Fruit fly (Drosophila melanogaster) whole organism, embryonic: ENCODE results near the gene TTLL4B.

Experiments
- Ada2b ChIP-seq: fragments of 200-800 bp; sonication (Bioruptor generic); IDR thresholded peaks from 2 replicates; pipeline ENCODE4 v1.3.6; 2022; ENCODE audit warnings: missing biosample characterization, missing genetic modification characterization
- Asciz ChIP-seq: fragments of 200-800 bp; sonication (Bioruptor generic); optimal IDR thresholded peaks from 2 replicates; lab custom pipeline; 2017; ENCODE audit warnings: missing biosample characterization, mild to moderate bottlenecking, missing genetic modification characterization, missing genetic modification reagents
- B-H1 ChIP-seq: fragments of 200-800 bp; sonication (Bioruptor generic); IDR thresholded peaks from 3 replicates; pipeline ENCODE4 v1.3.6; 2022; ENCODE audit warnings: missing biosample characterization, missing genetic modification characterization
- B-H2 ChIP-seq: fragments of 200-800 bp; sonication (Bioruptor generic); optimal IDR thresholded peaks from 2 replicates; lab custom pipeline; 2018; ENCODE audit warnings: missing biosample characterization, mild to moderate bottlenecking, missing genetic modification characterization
- CG10321 ChIP-seq: fragments of 200-800 bp; sonication (Bioruptor generic); IDR thresholded peaks from 2 replicates; pipeline ENCODE4 v1.3.6; 2022; ENCODE audit warnings: missing biosample characterization, missing genetic modification characterization
- CG10959 ChIP-seq: fragments of 200-800 bp; sonication (Bioruptor generic); IDR thresholded peaks from 2 replicates; pipeline ENCODE4 v1.3.6; 2022; ENCODE audit warnings: missing biosample characterization, missing genetic modification characterization
- CG13894 ChIP-seq: fragments of 200-800 bp; sonication (Bioruptor generic); optimal IDR thresholded peaks from 3 replicates; lab custom pipeline; 2018; ENCODE audit warnings: missing biosample characterization, mild to moderate bottlenecking, missing genetic modification characterization, moderate library complexity
- CG16815 ChIP-seq: fragments of 200-800 bp; sonication (Bioruptor generic); optimal IDR thresholded peaks from 3 replicates; lab custom pipeline; 2017; ENCODE audit warnings: missing biosample characterization, mild to moderate bottlenecking, missing genetic modification characterization
- CG16863 ChIP-seq: fragments of 200-800 bp; sonication (Bioruptor generic); optimal IDR thresholded peaks from 3 replicates; lab custom pipeline; 2016; ENCODE audit warnings: missing biosample characterization, missing genetic modification characterization
- CG17385 ChIP-seq: fragments of 200-800 bp; sonication (Bioruptor generic); optimal IDR thresholded peaks from 3 replicates; lab custom pipeline; 2018; ENCODE audit warnings: missing biosample characterization, mild to moderate bottlenecking, missing genetic modification characterization
- CG17829 ChIP-seq: fragments of 200-800 bp; optimal IDR thresholded peaks from 2 replicates; lab custom pipeline; 2019; ENCODE audit warnings: missing biosample characterization, mild to moderate bottlenecking, missing genetic modification characterization, moderate library complexity
- CG1792 ChIP-seq: fragments of 200-800 bp; sonication (Bioruptor generic); optimal IDR thresholded peaks from 2 replicates; lab custom pipeline; 2016; ENCODE audit warnings: missing biosample characterization, missing genetic modification characterization
- CG18262 ChIP-seq: fragments of 200-800 bp; optimal IDR thresholded peaks from 3 replicates; lab custom pipeline; 2019; ENCODE audit warnings: missing biosample characterization, mild to moderate bottlenecking, missing genetic modification characterization, moderate library complexity
- CG30020 ChIP-seq: fragments of 200-800 bp; optimal IDR thresholded peaks from 2 replicates; lab custom pipeline; 2019; ENCODE audit warnings: missing biosample characterization, mild to moderate bottlenecking, missing genetic modification characterization, moderate library complexity
- CG31388 ChIP-seq: fragments of 200-800 bp; sonication (Bioruptor generic); optimal IDR thresholded peaks from 2 replicates; lab custom pipeline; 2016; ENCODE audit warnings: missing biosample characterization, missing genetic modification characterization
- CG33213 ChIP-seq: fragments of 200-800 bp; sonication (Bioruptor generic); optimal IDR thresholded peaks from 3 replicates; lab custom pipeline; 2016; ENCODE audit warnings: missing biosample characterization, missing genetic modification characterization
- CG3847 ChIP-seq: fragments of 200-800 bp; sonication (Bioruptor generic); IDR thresholded peaks from 2 replicates; pipeline ENCODE4 v1.3.6; 2022; ENCODE audit warnings: missing biosample characterization, missing genetic modification characterization
- CG6854 ChIP-seq: fragments of 200-800 bp; sonication (Bioruptor generic); optimal IDR thresholded peaks from 3 replicates; lab custom pipeline; 2017; ENCODE audit warnings: missing biosample characterization, mild to moderate bottlenecking, missing genetic modification characterization
- CG8290 ChIP-seq, 3 experiments: fragments of 200-800 bp; sonication (Bioruptor generic); optimal IDR thresholded peaks; 2 replicates each; lab custom pipeline; 2016 to 2019; ENCODE audit warnings: missing biosample characterization in 3 of 3, missing genetic modification characterization in 3 of 3, mild to moderate bottlenecking in 2 of 3, moderate library complexity in 1 of 3
- CkIIα-i1 ChIP-seq: fragments of 200-800 bp; sonication (Bioruptor generic); IDR thresholded peaks from 2 replicates; pipeline ENCODE4 v1.3.6; 2022; ENCODE audit warnings: missing biosample characterization, missing genetic modification characterization
- D19A ChIP-seq: fragments of 200-800 bp; optimal IDR thresholded peaks from 3 replicates; lab custom pipeline; 2019; ENCODE audit warnings: missing biosample characterization, mild to moderate bottlenecking, missing genetic modification characterization, moderate library complexity
- Dbx ChIP-seq: fragments of 200-800 bp; sonication (Bioruptor generic); IDR thresholded peaks from 3 replicates; pipeline ENCODE4 v1.3.6; 2022; ENCODE audit warnings: missing biosample characterization, missing genetic modification characterization
- Hr3 ChIP-seq: fragments of 200-800 bp; sonication (Bioruptor generic); optimal IDR thresholded peaks from 3 replicates; lab custom pipeline; 2016; ENCODE audit warnings: missing biosample characterization, missing genetic modification characterization
- Hr51 ChIP-seq, 2 experiments: fragments of 200-800 bp; sonication (Bioruptor generic); optimal IDR thresholded peaks; 2 replicates in 1 of 2; 3 replicates in 1 of 2; lab custom pipeline; 2016 to 2018; ENCODE audit warnings: missing biosample characterization in 2 of 2, missing genetic modification characterization in 2 of 2, mild to moderate bottlenecking in 1 of 2, moderate library complexity in 1 of 2
- Nf-YC ChIP-seq: fragments of 200-800 bp; optimal IDR thresholded peaks from 3 replicates; lab custom pipeline; 2019; ENCODE audit warnings: missing biosample characterization, mild to moderate bottlenecking, missing genetic modification characterization, moderate library complexity
- NfI ChIP-seq: fragments of 200-800 bp; sonication (Bioruptor generic); optimal IDR thresholded peaks from 3 replicates; lab custom pipeline; 2018; ENCODE audit warnings: missing biosample characterization, mild to moderate bottlenecking, missing genetic modification characterization, moderate library complexity
- Oaz ChIP-seq: fragments of 200-800 bp; sonication (Bioruptor generic); IDR thresholded peaks from 2 replicates; pipeline ENCODE4 v1.3.6; 2022; ENCODE audit warnings: missing biosample characterization, missing genetic modification characterization
- Side ChIP-seq: fragments of 200-800 bp; sonication (Bioruptor generic); optimal IDR thresholded peaks from 2 replicates; lab custom pipeline; 2016; ENCODE audit warnings: missing biosample characterization, missing genetic modification characterization
- Sox102F ChIP-seq: fragments of 200-800 bp; sonication (Bioruptor generic); optimal IDR thresholded peaks from 2 replicates; lab custom pipeline; 2018; ENCODE audit warnings: missing biosample characterization, mild to moderate bottlenecking, missing genetic modification characterization, moderate library complexity
- Sry-β ChIP-seq: fragments of 200-800 bp; sonication (Bioruptor generic); optimal IDR thresholded peaks from 2 replicates; lab custom pipeline; 2018; ENCODE audit warnings: missing biosample characterization, mild to moderate bottlenecking, missing genetic modification characterization, moderate library complexity
- Trl ChIP-seq, 3 experiments: fragments of >200 bp in 2 of 3; fragments of 200-800 bp in 1 of 3; sonication (Bioruptor generic) in 1 of 3; optimal IDR thresholded peaks; 2 replicates in 1 of 3; 3 replicates in 2 of 3; lab custom pipeline; 2016 to 2017; ENCODE audit warnings: missing biosample characterization in 1 of 3, missing genetic modification characterization in 1 of 3
- cg ChIP-seq: fragments of 200-800 bp; sonication (Bioruptor generic); optimal IDR thresholded peaks from 3 replicates; lab custom pipeline; 2019; ENCODE audit warnings: missing biosample characterization, mild to moderate bottlenecking, missing genetic modification characterization, moderate library complexity
- croc ChIP-seq: fragments of 200-800 bp; sonication (Bioruptor generic); conservative IDR thresholded peaks from 3 replicates; pipeline ENCODE4 v1.3.6; 2022; ENCODE audit warnings: missing biosample characterization, missing genetic modification characterization
- dimm ChIP-seq: fragments of 200-800 bp; sonication (Bioruptor generic); IDR thresholded peaks from 2 replicates; pipeline ENCODE4 v1.3.6; 2022; ENCODE audit warnings: missing biosample characterization, missing genetic modification characterization
- dpn ChIP-seq, 2 experiments: fragments of 200-800 bp; sonication (Bioruptor generic); optimal IDR thresholded peaks; 3 replicates each; lab custom pipeline; 2016; ENCODE audit warnings: missing biosample characterization in 2 of 2, missing genetic modification characterization in 2 of 2
- ems ChIP-seq: fragments of 200-800 bp; sonication (Bioruptor generic); optimal IDR thresholded peaks from 3 replicates; lab custom pipeline; 2016; ENCODE audit warnings: missing biosample characterization, missing genetic modification characterization
- en ChIP-seq: fragments of 200-800 bp; sonication (Bioruptor generic); optimal IDR thresholded peaks from 2 replicates; lab custom pipeline; 2016; ENCODE audit warnings: missing biosample characterization, missing genetic modification characterization
- fd64A ChIP-seq: fragments of 200-800 bp; sonication (Bioruptor generic); optimal IDR thresholded peaks from 3 replicates; lab custom pipeline; 2018; ENCODE audit warnings: missing biosample characterization, mild to moderate bottlenecking, missing genetic modification characterization
- ind ChIP-seq: fragments of 200-800 bp; sonication (Bioruptor generic); optimal IDR thresholded peaks from 3 replicates; lab custom pipeline; 2016; ENCODE audit warnings: missing biosample characterization, missing genetic modification characterization
- jigr1 ChIP-seq: fragments of 200-800 bp; sonication (Bioruptor generic); IDR thresholded peaks from 3 replicates; pipeline ENCODE4 v1.3.6; 2022; ENCODE audit warnings: missing biosample characterization, missing genetic modification characterization
- lbe ChIP-seq: fragments of 200-800 bp; sonication (Bioruptor generic); optimal IDR thresholded peaks from 2 replicates; lab custom pipeline; 2016; ENCODE audit warnings: missing biosample characterization, mild to moderate bottlenecking, missing genetic modification characterization
- mam ChIP-seq: fragments of 200-800 bp; sonication (Bioruptor generic); optimal IDR thresholded peaks from 3 replicates; lab custom pipeline; 2016; ENCODE audit warnings: missing biosample characterization, missing genetic modification characterization
- pros ChIP-seq: fragments of 200-800 bp; sonication (Bioruptor generic); optimal IDR thresholded peaks from 3 replicates; lab custom pipeline; 2019; ENCODE audit warnings: missing biosample characterization, mild to moderate bottlenecking, missing genetic modification characterization, moderate library complexity
- salm ChIP-seq: fragments of 200-800 bp; sonication (Bioruptor generic); optimal IDR thresholded peaks from 2 replicates; lab custom pipeline; 2018; ENCODE audit warnings: missing biosample characterization, mild to moderate bottlenecking, missing genetic modification characterization
- schlank ChIP-seq: fragments of 200-800 bp; sonication (Bioruptor generic); optimal IDR thresholded peaks from 2 replicates; lab custom pipeline; 2018; ENCODE audit warnings: missing biosample characterization, mild to moderate bottlenecking, missing genetic modification characterization
- sens-2 ChIP-seq: fragments of 200-800 bp; sonication (Bioruptor generic); IDR thresholded peaks from 2 replicates; pipeline ENCODE4 v1.3.6; 2022; ENCODE audit warnings: missing biosample characterization, missing genetic modification characterization
- shn ChIP-seq: fragments of 200-800 bp; sonication (Bioruptor generic); optimal IDR thresholded peaks from 3 replicates; lab custom pipeline; 2016; ENCODE audit warnings: missing biosample characterization, missing genetic modification characterization
- sna ChIP-seq: fragments of 200-800 bp; sonication (Bioruptor generic); IDR thresholded peaks from 2 replicates; pipeline ENCODE4 v1.3.6; 2022; ENCODE audit warnings: missing biosample characterization, missing genetic modification characterization; ENCODE audit not compliant: partially characterized antibody
- vfl ChIP-seq: fragments of 200-800 bp; sonication (Bioruptor generic); optimal IDR thresholded peaks from 2 replicates; lab custom pipeline; 2016; ENCODE audit warnings: missing biosample characterization, missing genetic modification characterization
- zf30C ChIP-seq: fragments of 200-800 bp; sonication (Bioruptor generic); optimal IDR thresholded peaks from 3 replicates; lab custom pipeline; 2018; ENCODE audit warnings: missing biosample characterization, mild to moderate bottlenecking, missing genetic modification characterization
- zfh2 ChIP-seq: fragments of 200-800 bp; sonication (Bioruptor generic); optimal IDR thresholded peaks from 2 replicates; lab custom pipeline; 2016; ENCODE audit warnings: missing biosample characterization, missing genetic modification characterization

TTLL4B gene

dm6 chr2L:3856372-3856771 lies 6.1 kb upstream of the TTLL4B start (continued):
- TF ChIP-seq dpn (GFP tag; optimal IDR thresholded peaks at IDR 0.05; lab: Kevin White, UChicago) = peak in 1 of 2 experiments; percentile 30
- TF ChIP-seq Hr3 = peak; percentile 33
- TF ChIP-seq fd64A (GFP tag; lab: Kevin White, UChicago) = peak; percentile 0
- TF ChIP-seq Ada2b (GFP tag; lab: Robert Waterston, UW) = no peak
- TF ChIP-seq CG17829 (tag; lab: Kevin White, UChicago) = peak; percentile 57
- peak; percentile 15 for TF ChIP-seq CG1792 (GFP tag; lab: Kevin White, UChicago)
- no peak for TF ChIP-seq sens-2 (GFP tag; lab: Robert Waterston, UW)
- TF ChIP-seq CG31388 = no peak
- TF ChIP-seq pros (GFP tag; lab: Kevin White, UChicago) = peak; percentile 21
- TF ChIP-seq CkIIα-i1 (GFP tag; lab: Robert Waterston, UW) = no peak
- peak; percentile 5 for TF ChIP-seq Sry-β (GFP tag; lab: Kevin White, UChicago)
- TF ChIP-seq zfh2 (GFP tag; lab: Kevin White, UChicago) = no peak
- no peak for TF ChIP-seq CG10959 (GFP tag; lab: Robert Waterston, UW)
- TF ChIP-seq Nf-YC (tag; lab: Kevin White, UChicago) = no peak
- TF ChIP-seq croc = peak; percentile 52; the same call in 1 of the 3 replicates
- peak; percentile 1 for TF ChIP-seq CG16815 (GFP tag; lab: Kevin White, UChicago)
- peak; percentile 23 for TF ChIP-seq ind (GFP tag; lab: Kevin White, UChicago)
- TF ChIP-seq jigr1 (GFP tag; lab: Robert Waterston, UW) = no peak
- TF ChIP-seq Asciz (GFP tag; lab: Kevin White, UChicago) = peak; percentile 35
- TF ChIP-seq CG18262 (tag; lab: Kevin White, UChicago) = peak; percentile 82
- TF ChIP-seq cg = no peak
- TF ChIP-seq NfI (GFP tag; lab: Kevin White, UChicago) = peak; percentile 15
- TF ChIP-seq CG16863 = peak; percentile 46
- TF ChIP-seq shn (GFP tag; lab: Kevin White, UChicago) = peak; percentile 13
- TF ChIP-seq D19A (tag; lab: Kevin White, UChicago) = peak; percentile 59
- no peak for TF ChIP-seq schlank
- no peak for TF ChIP-seq Dbx (GFP tag; lab: Robert Waterston, UW)
- TF ChIP-seq vfl (GFP tag; lab: Kevin White, UChicago) = no peak
- TF ChIP-seq CG10321 = no peak
- TF ChIP-seq dimm (GFP tag; lab: Robert Waterston, UW) = no peak
- peak; percentile 25 for TF ChIP-seq Side (GFP tag; lab: Kevin White, UChicago)
- TF ChIP-seq zf30C = peak; percentile 70
- TF ChIP-seq Hr51 (GFP tag; optimal IDR thresholded peaks at IDR 0.05; lab: Kevin White, UChicago) = peak in 1 of 2 experiments; percentile 26
- no peak for TF ChIP-seq CG30020 (tag; lab: Kevin White, UChicago)
- TF ChIP-seq Oaz = no peak
- no peak for TF ChIP-seq lbe
- no peak for TF ChIP-seq ems (GFP tag; lab: Kevin White, UChicago)
- no peak for TF ChIP-seq CG6854
- no peak for TF ChIP-seq B-H2 (GFP tag; lab: Kevin White, UChicago)
- no peak for TF ChIP-seq mam (GFP tag; lab: Kevin White, UChicago)
- TF ChIP-seq salm (tag; lab: Kevin White, UChicago) = no peak
- TF ChIP-seq CG8290 (GFP tag; optimal IDR thresholded peaks at IDR 0.05; lab: Kevin White, UChicago) = no peak
- no peak for TF ChIP-seq CG8290 (tag; optimal IDR thresholded peaks at IDR 0.05; lab: Kevin White, UChicago)
- peak; percentile 14 for TF ChIP-seq CG33213 (GFP tag; lab: Kevin White, UChicago)
- TF ChIP-seq en (GFP tag; lab: Kevin White, UChicago) = peak; percentile 18
- TF ChIP-seq Sox102F = peak; percentile 54
- TF ChIP-seq CG3847 (GFP tag; lab: Robert Waterston, UW) = no peak
- no peak for TF ChIP-seq sna (GFP tag; lab: Robert Waterston, UW)
- TF ChIP-seq CG13894 (tag; lab: Kevin White, UChicago) = no peak
- no peak for TF ChIP-seq Trl (optimal IDR thresholded peaks at IDR 0.05; lab: Kevin White, UChicago)
- peak; percentile 42 for TF ChIP-seq Trl (GFP tag; optimal IDR thresholded peaks at IDR 0.05; lab: Kevin White, UChicago)
- TF ChIP-seq CG17385 (GFP tag; lab: Kevin White, UChicago) = peak; percentile 22
- no peak for TF ChIP-seq B-H1
